Fruit fly (Drosophila melanogaster): Measurements from ENCODE around the gene CG3610.
A peak's percentile ranks its signal among the peaks of the same experiment; 100 is the strongest.

- TF ChIP-seq CG9705 (GFP tag; optimal IDR thresholded peaks at IDR 0.05), result peak; percentile 7
- TF ChIP-seq Hr78 (GFP tag; optimal IDR thresholded peaks at IDR 0.05), result no peak
- no peak for TF ChIP-seq Dif (GFP tag; optimal IDR thresholded peaks at IDR 0.05; ENCODE audit: partially characterized antibody)
- no peak for TF ChIP-seq usp (GFP tag; optimal IDR thresholded peaks at IDR 0.05)
- TF ChIP-seq sage (GFP tag; optimal IDR thresholded peaks at IDR 0.05), result no peak
- no peak for TF ChIP-seq dmrt93B (GFP tag; optimal IDR thresholded peaks at IDR 0.05)
- TF ChIP-seq woc (GFP tag; optimal IDR thresholded peaks at IDR 0.05), result peak; percentile 64
These were observed 49.2 kb downstream of the CG3610 start, which contains the start of gene Dph2 for dm6 chr3R:14893791-14894782.

Data from whole organism, wandering third instar larva.